Fruit fly (Drosophila melanogaster): ENCODE measurements around the gene Sgs3.

Gene Sgs3

dm6 chr3L:11554338-11554737 lies 42.3 kb downstream of the Sgs3 start (continued):
- TF ChIP-seq CG14667 (GFP tag; IDR thresholded peaks at IDR 0.05) (peak; percentile 60), en (GFP tag; optimal IDR thresholded peaks at IDR 0.05) (peak; percentile 2), ham (GFP tag; IDR thresholded peaks at IDR 0.05) (no peak), CG15073 (GFP tag; optimal IDR thresholded peaks at IDR 0.05) (no peak), CG12071 (GFP tag; optimal IDR thresholded peaks at IDR 0.05) (peak; percentile 29), NC2α (GFP tag; optimal IDR thresholded peaks at IDR 0.05) (no peak), Sry-β (GFP tag; optimal IDR thresholded peaks at IDR 0.05) (peak; percentile 40), CG1603 (tag; optimal IDR thresholded peaks at IDR 0.05) (peak; percentile 92), lilli (GFP tag; optimal IDR thresholded peaks at IDR 0.05) (peak; percentile 77), CG7786 (GFP tag; optimal IDR thresholded peaks at IDR 0.05) (peak; percentile 52), scrt (GFP tag; optimal IDR thresholded peaks at IDR 0.05) (peak; percentile 50), onecut (GFP tag; IDR thresholded peaks at IDR 0.05) (peak; percentile 79), dmrt99B (tag; optimal IDR thresholded peaks at IDR 0.05) (peak; percentile 83), ap (GFP tag; IDR thresholded peaks at IDR 0.05) (peak; percentile 68; the same call in 1 of the 2 replicates), TFAM (GFP tag; optimal IDR thresholded peaks at IDR 0.05) (peak; percentile 46), CG6272 (GFP tag; IDR thresholded peaks at IDR 0.05) (peak; percentile 49), Hsf (GFP tag; optimal IDR thresholded peaks at IDR 0.05) (peak; percentile 86), gsb-n (tag; optimal IDR thresholded peaks at IDR 0.05) (peak; percentile 91), cato (GFP tag; optimal IDR thresholded peaks at IDR 0.05; ENCODE audit: borderline replicate concordance) (peak; percentile 63), NK7.1 (GFP tag; optimal IDR thresholded peaks at IDR 0.05) (no peak), Dek (tag; optimal IDR thresholded peaks at IDR 0.05) (peak; percentile 36), yki (optimal IDR thresholded peaks at IDR 0.05) (no peak), CG10147 (GFP tag; optimal IDR thresholded peaks at IDR 0.05) (peak; percentile 60), inv (GFP tag; IDR thresholded peaks at IDR 0.05; ENCODE audit: partially characterized antibody) (no peak), Hmr (GFP tag; optimal IDR thresholded peaks at IDR 0.05) (peak; percentile 41), pan (optimal IDR thresholded peaks at IDR 0.05) (no peak), pan (GFP tag; optimal IDR thresholded peaks at IDR 0.05 in 1 of 2, IDR thresholded peaks at IDR 0.05 in 1 of 2) (peak in 1 of 2 experiments; percentile 76), salm (tag; optimal IDR thresholded peaks at IDR 0.05) (peak; percentile 18), emc (GFP tag; optimal IDR thresholded peaks at IDR 0.05) (no peak), CG4820 (GFP tag; optimal IDR thresholded peaks at IDR 0.05) (peak; percentile 89), CG4617 (GFP tag; optimal IDR thresholded peaks at IDR 0.05; ENCODE audit: borderline replicate concordance) (peak; percentile 60), Optix (GFP tag; IDR thresholded peaks at IDR 0.05) (peak; percentile 53; the same call in 2 of the 3 replicates), CG17802 (tag; optimal IDR thresholded peaks at IDR 0.05) (peak; percentile 65), CG18764 (GFP tag; optimal IDR thresholded peaks at IDR 0.05) (peak; percentile 80), Sry-δ (GFP tag; optimal IDR thresholded peaks at IDR 0.05) (peak; percentile 13), gt (GFP tag; IDR thresholded peaks at IDR 0.05) (no peak), pita (GFP tag; optimal IDR thresholded peaks at IDR 0.05) (no peak), CG15269 (tag; optimal IDR thresholded peaks at IDR 0.05) (peak; percentile 70), CG12744 (GFP tag; optimal IDR thresholded peaks at IDR 0.05) (peak; percentile 55), psq (GFP tag; optimal IDR thresholded peaks at IDR 0.05) (peak; percentile 76), Mad (GFP tag; optimal IDR thresholded peaks at IDR 0.05) (peak; percentile 81), mld (GFP tag; IDR thresholded peaks at IDR 0.05; ENCODE audit: partially characterized antibody) (no peak), Hr51 (GFP tag; optimal IDR thresholded peaks at IDR 0.05) (peak; percentile 62 to 67), MESR4 (GFP tag; optimal IDR thresholded peaks at IDR 0.05) (peak; percentile 23), Deaf1 (tag; optimal IDR thresholded peaks at IDR 0.05) (peak; percentile 53), CG2116 (GFP tag; optimal IDR thresholded peaks at IDR 0.05) (peak; percentile 55), Bteb2 (GFP tag; optimal IDR thresholded peaks at IDR 0.05) (peak; percentile 51), Oaz (GFP tag; IDR thresholded peaks at IDR 0.05) (no peak), HLH3B (GFP tag; IDR thresholded peaks at IDR 0.05) (peak; percentile 69), CG10274 (GFP tag; optimal IDR thresholded peaks at IDR 0.05) (peak; percentile 31), hth (optimal IDR thresholded peaks at IDR 0.05) (no peak), CkIIα-i1 (GFP tag; IDR thresholded peaks at IDR 0.05) (no peak)

Measured in whole organism, embryonic.